Worm (Caenorhabditis elegans): ENCODE measurements around the gene mccc-1.

- TF ChIP-seq scrt-1 (GFP tag; IDR thresholded peaks at IDR 0.05) (no peak), tbx-37 (GFP tag; conservative IDR thresholded peaks at IDR 0.05) (no peak), ama-1 (optimal IDR thresholded peaks at IDR 0.05) (no peak), B0310.2 (tag; optimal IDR thresholded peaks at IDR 0.05) (no peak), ets-7 (tag; optimal IDR thresholded peaks at IDR 0.05) (no peak), tra-4 (tag; optimal IDR thresholded peaks at IDR 0.05) (no peak), flt-1 (GFP tag; IDR thresholded peaks at IDR 0.05) (no peak), F13C5.2 (tag; optimal IDR thresholded peaks at IDR 0.05) (no peak)
Measured at ce11 chrIV:9864778-9865177, 19.6 kb upstream of the mccc-1 start, which contains the start of the genes K07F5.15 and K07F5.22.
